Fruit fly (Drosophila melanogaster): ENCODE results near the gene Trmt61.

Trmt61 gene

DNA sequence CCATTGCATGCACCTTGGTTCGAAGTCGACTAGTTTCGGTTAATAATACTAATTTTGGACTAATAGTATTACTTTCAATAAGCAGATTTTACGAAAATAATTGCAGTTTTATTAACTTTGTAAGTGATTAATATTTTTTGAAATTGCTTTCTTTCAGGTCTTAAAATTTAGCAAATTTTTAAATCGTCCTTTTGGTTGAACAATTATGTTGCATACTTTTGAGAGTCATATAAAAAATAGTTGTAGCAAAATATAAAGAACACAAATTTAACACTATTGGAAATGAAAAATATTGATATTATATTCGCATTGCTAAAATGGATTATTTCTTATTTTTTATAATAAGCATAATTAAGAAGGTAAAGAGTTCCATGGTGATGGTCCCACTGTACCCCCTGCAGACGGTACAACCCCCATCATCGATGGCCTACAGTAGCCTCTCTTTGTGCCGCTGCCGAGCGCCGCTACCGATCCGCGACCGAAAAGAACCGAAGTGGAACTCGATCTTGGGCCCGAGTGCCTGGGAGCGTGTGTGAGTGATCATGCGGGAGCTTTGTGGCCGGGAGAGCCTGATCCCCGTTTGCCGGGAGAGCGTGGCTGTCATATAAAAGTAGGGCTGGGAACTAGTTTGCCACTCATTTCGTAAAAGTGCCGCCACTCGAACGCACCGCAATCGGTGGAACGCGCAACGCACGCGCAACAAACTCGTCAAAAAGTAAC, 37.9 kb upstream of the Trmt61 start (continued):
- TF ChIP-seq CG4424 (GFP tag; optimal IDR thresholded peaks at IDR 0.05) (peak; percentile 97), CG12659 (GFP tag; optimal IDR thresholded peaks at IDR 0.05) (peak; percentile 97), Hr39 (optimal IDR thresholded peaks at IDR 0.05) (no peak), Hmr (GFP tag; optimal IDR thresholded peaks at IDR 0.05) (peak; percentile 93), Hr3 (GFP tag; optimal IDR thresholded peaks at IDR 0.05) (peak; percentile 97), CG7556 (GFP tag; optimal IDR thresholded peaks at IDR 0.05) (peak; percentile 99), CG12155 (GFP tag; optimal IDR thresholded peaks at IDR 0.05) (peak; percentile 90), CG10462 (GFP tag; optimal IDR thresholded peaks at IDR 0.05) (peak; percentile 93), CG3281 (GFP tag; optimal IDR thresholded peaks at IDR 0.05) (peak; percentile 93), HHEX (GFP tag; optimal IDR thresholded peaks at IDR 0.05) (peak; percentile 88), CG3407 (GFP tag; optimal IDR thresholded peaks at IDR 0.05) (peak; percentile 90), ftz-f1 (GFP tag; optimal IDR thresholded peaks at IDR 0.05) (no peak), mld (GFP tag; IDR thresholded peaks at IDR 0.05; ENCODE audit: partially characterized antibody) (no peak), Aef1 (GFP tag; IDR thresholded peaks at IDR 0.05) (peak; percentile 81), nom (GFP tag; optimal IDR thresholded peaks at IDR 0.05) (peak; percentile 69), CG13287 (GFP tag; IDR thresholded peaks at IDR 0.05; ENCODE audit: partially characterized antibody) (no peak), Dad (GFP tag; optimal IDR thresholded peaks at IDR 0.05) (peak; percentile 38), hb (GFP tag; IDR thresholded peaks at IDR 0.05; ENCODE audit: partially characterized antibody) (peak; percentile 60; the same call in 1 of the 3 replicates), Gsc (GFP tag; IDR thresholded peaks at IDR 0.05) (peak; percentile 73), corto (GFP tag; optimal IDR thresholded peaks at IDR 0.05) (no peak), Elba2 (GFP tag; optimal IDR thresholded peaks at IDR 0.05) (peak; percentile 47), Drgx (GFP tag; IDR thresholded peaks at IDR 0.05) (peak; percentile 53; the same call in 1 of the 2 replicates), CG18476 (GFP tag; optimal IDR thresholded peaks at IDR 0.05) (peak; percentile 91), hbn (GFP tag; IDR thresholded peaks at IDR 0.05; ENCODE audit: partially characterized antibody) (no peak), CG5953 (GFP tag; IDR thresholded peaks at IDR 0.05) (0 out of 2 replicates have a peak, but pooled peaks have one; percentile 46), Spps (tag; optimal IDR thresholded peaks at IDR 0.05) (peak; percentile 92), Usf (GFP tag; optimal IDR thresholded peaks at IDR 0.05) (peak; percentile 96), tup (GFP tag; optimal IDR thresholded peaks at IDR 0.05) (peak; percentile 32), unc-4 (GFP tag; IDR thresholded peaks at IDR 0.05; ENCODE audit: partially characterized antibody) (no peak), sr (GFP tag; IDR thresholded peaks at IDR 0.05) (no peak), unpg (GFP tag; optimal IDR thresholded peaks at IDR 0.05) (peak; percentile 92), ash1 (GFP tag; optimal IDR thresholded peaks at IDR 0.05) (no peak), grn (GFP tag; optimal IDR thresholded peaks at IDR 0.05) (no peak), jumu (GFP tag; optimal IDR thresholded peaks at IDR 0.05) (peak; percentile 74), trem (tag; optimal IDR thresholded peaks at IDR 0.05) (peak; percentile 94), CG2120 (GFP tag; optimal IDR thresholded peaks at IDR 0.05) (peak; percentile 93), zfh1 (GFP tag; IDR thresholded peaks at IDR 0.05) (peak; percentile 78), CG2202 (tag; optimal IDR thresholded peaks at IDR 0.05) (peak; percentile 86), sc (optimal IDR thresholded peaks at IDR 0.05) (no peak), sc (GFP tag; optimal IDR thresholded peaks at IDR 0.05) (peak; percentile 97), CG10321 (GFP tag; IDR thresholded peaks at IDR 0.05) (peak; percentile 56), Opbp (GFP tag; IDR thresholded peaks at IDR 0.05; ENCODE audit: partially characterized antibody) (peak; percentile 63; the same call in 2 of the 3 replicates), Jarid2 (GFP tag; optimal IDR thresholded peaks at IDR 0.05) (peak; percentile 74), nerfin-2 (GFP tag; IDR thresholded peaks at IDR 0.05; ENCODE audit: partially characterized antibody) (no peak), dysf (GFP tag; IDR thresholded peaks at IDR 0.05) (peak; percentile 91), bowl (GFP tag; IDR thresholded peaks at IDR 0.05) (no peak), GATAe (GFP tag; conservative IDR thresholded peaks at IDR 0.05) (peak; percentile 38; the same call in 1 of the 2 replicates), Bgb (GFP tag; IDR thresholded peaks at IDR 0.05; ENCODE audit: partially characterized antibody) (0 out of 2 replicates have a peak, but pooled peaks have one; percentile 32), ham (GFP tag; IDR thresholded peaks at IDR 0.05) (0 out of 2 replicates have a peak, but pooled peaks have one; percentile 43)
